Worm (Caenorhabditis elegans): ENCODE results near the gene rbbp-5.

ce11 chrII:6067066-6067465, 30.6 kb upstream of the rbbp-5 start, which contains the start of gene H12I13.1:
- TF ChIP-seq ztf-11 (tag; optimal IDR thresholded peaks at IDR 0.05) (no peak), zip-2 (tag; optimal IDR thresholded peaks at IDR 0.05) (no peak), ZK337.2 (GFP tag; IDR thresholded peaks at IDR 0.05) (no peak), snpc-4 (tag; optimal IDR thresholded peaks at IDR 0.05) (no peak), F44E2.7 (GFP tag; IDR thresholded peaks at IDR 0.05) (no peak), set-16 (GFP tag; IDR thresholded peaks at IDR 0.05) (no peak), lin-15B (tag; optimal IDR thresholded peaks at IDR 0.05) (no peak), pqm-1 (tag; optimal IDR thresholded peaks at IDR 0.05) (no peak), aly-2 (tag; optimal IDR thresholded peaks at IDR 0.05) (no peak), nhr-76 (tag; optimal IDR thresholded peaks at IDR 0.05) (no peak), lsy-2 (tag; optimal IDR thresholded peaks at IDR 0.05) (no peak), egl-27 (tag; optimal IDR thresholded peaks at IDR 0.05) (no peak), dve-1 (tag; optimal IDR thresholded peaks at IDR 0.05; ENCODE audit: insufficient read depth) (no peak)
